Worm (Caenorhabditis elegans) whole organism, L2 larva: ENCODE results near the gene egl-19.

Experiments used
- R02D3.7 ChIP-seq: fragments of 150-350 bp; optimal IDR thresholded peaks from 2 replicates; lab custom pipeline; 2014; ENCODE audit warnings: missing biosample characterization, missing genetic modification characterization
- aly-2 ChIP-seq: fragments of 150-350 bp; optimal IDR thresholded peaks from 2 replicates; lab custom pipeline; 2014; ENCODE audit warnings: missing biosample characterization, missing genetic modification characterization
- egl-27 ChIP-seq: sonication (generic microtip); optimal IDR thresholded peaks from 3 replicates; lab custom pipeline; 2017; ENCODE audit warnings: missing biosample characterization, missing genetic modification reagents, missing genetic modification characterization
- lin-11 ChIP-seq: fragments of 150-350 bp; sonication (generic microtip); optimal IDR thresholded peaks from 2 replicates; lab custom pipeline; 2014; ENCODE audit warnings: missing biosample characterization, missing genetic modification characterization, inconsistent platforms, mixed read lengths
- lsy-2 ChIP-seq, 2 experiments: fragments of 150-350 bp in 1 of 2; sonication (generic microtip) in 1 of 2; optimal IDR thresholded peaks; 2 replicates each; lab custom pipeline; 2014 to 2017; ENCODE audit warnings: missing biosample characterization in 2 of 2, missing genetic modification characterization in 2 of 2
- nhr-12 ChIP-seq: fragments of 150-350 bp; optimal IDR thresholded peaks from 2 replicates; lab custom pipeline; 2014; ENCODE audit warnings: missing biosample characterization, missing genetic modification characterization
- nhr-23 ChIP-seq: fragments of 150-350 bp; optimal IDR thresholded peaks from 2 replicates; lab custom pipeline; 2014; ENCODE audit warnings: missing biosample characterization, missing genetic modification reagents, missing genetic modification characterization
- snpc-4 ChIP-seq: fragments of 150-350 bp; optimal IDR thresholded peaks from 2 replicates; lab custom pipeline; 2014; ENCODE audit warnings: missing biosample characterization, missing genetic modification characterization
- unc-62 ChIP-seq: fragments of 150-350 bp; optimal IDR thresholded peaks from 2 replicates; lab custom pipeline; 2014; ENCODE audit warnings: missing biosample characterization, missing genetic modification reagents, missing genetic modification characterization

ce11 chrIV:7388843-7389242 lies 16.5 kb upstream of the egl-19 start, which contains the start of gene mob-3:
- TF ChIP-seq snpc-4 (no peak), R02D3.7 (no peak), lin-11 (tag; lab: Kevin White, UChicago) (no peak), nhr-23 (tag; lab: Kevin White, UChicago) (no peak), aly-2 (tag; lab: Kevin White, UChicago) (no peak), nhr-12 (no peak), egl-27 (tag; lab: Kevin White, UChicago) (no peak), unc-62 (no peak), lsy-2 (tag; optimal IDR thresholded peaks at IDR 0.05; lab: Kevin White, UChicago) (no peak)
